Fruit fly (Drosophila melanogaster) whole organism, prepupa: ENCODE results near the gene rn.
A peak's percentile ranks its signal among the peaks of the same experiment; 100 is the strongest.

ENCODE experiments used
- CG10631 ChIP-seq: fragments of 200-800 bp; sonication (Bioruptor generic); optimal IDR thresholded peaks from 2 replicates; lab custom pipeline; 2016; ENCODE audit warnings: missing biosample characterization, missing genetic modification characterization
- CG32006 ChIP-seq: fragments of 200-800 bp; sonication (Bioruptor generic); optimal IDR thresholded peaks from 3 replicates; lab custom pipeline; 2017; ENCODE audit warnings: missing biosample characterization, mild to moderate bottlenecking, missing genetic modification characterization
- CG34406 ChIP-seq: fragments of 200-800 bp; sonication (Bioruptor generic); optimal IDR thresholded peaks from 3 replicates; lab custom pipeline; 2016; ENCODE audit warnings: missing biosample characterization, missing genetic modification characterization
- CG4318 ChIP-seq: fragments of 200-800 bp; sonication (Bioruptor generic); optimal IDR thresholded peaks from 3 replicates; lab custom pipeline; 2017; ENCODE audit warnings: missing biosample characterization, mild to moderate bottlenecking, missing genetic modification characterization
- CG6163 ChIP-seq: fragments of 200-800 bp; sonication (Bioruptor generic); IDR thresholded peaks from 3 replicates; pipeline ENCODE4 v1.3.6; 2022; ENCODE audit warnings: missing biosample characterization, missing genetic modification characterization
- CG8319 ChIP-seq: fragments of 200-800 bp; sonication (Bioruptor generic); optimal IDR thresholded peaks from 3 replicates; lab custom pipeline; 2016; ENCODE audit warnings: missing biosample characterization, missing genetic modification characterization
- CG8632 ChIP-seq: fragments of 200-800 bp; sonication (Bioruptor generic); optimal IDR thresholded peaks from 3 replicates; lab custom pipeline; 2016; ENCODE audit warnings: missing biosample characterization, missing genetic modification characterization
- OdsH ChIP-seq: fragments of 200-800 bp; sonication (Bioruptor generic); optimal IDR thresholded peaks from 3 replicates; lab custom pipeline; 2016; ENCODE audit warnings: missing biosample characterization, missing genetic modification characterization
- Sox102F ChIP-seq: fragments of 200-800 bp; sonication (Bioruptor generic); optimal IDR thresholded peaks from 2 replicates; lab custom pipeline; 2016; ENCODE audit warnings: missing biosample characterization, mild to moderate bottlenecking, missing genetic modification characterization
- dsx ChIP-seq: fragments of 200-800 bp; optimal IDR thresholded peaks from 3 replicates; lab custom pipeline; 2019; ENCODE audit warnings: missing biosample characterization, mild to moderate bottlenecking, missing genetic modification characterization, moderate library complexity; ENCODE audit not compliant: poor library complexity, severe bottlenecking
- fkh ChIP-seq: fragments of 200-800 bp; sonication (Bioruptor generic); optimal IDR thresholded peaks from 3 replicates; lab custom pipeline; 2017; ENCODE audit warnings: missing biosample characterization, mild to moderate bottlenecking, missing genetic modification characterization, moderate library complexity
- topi ChIP-seq: fragments of 200-800 bp; sonication (Bioruptor generic); optimal IDR thresholded peaks from 3 replicates; lab custom pipeline; 2016; ENCODE audit warnings: missing biosample characterization, missing genetic modification characterization

dm6 chr3R:7326200-7326599 is 16.8 kb upstream of the rn start:
- TF ChIP-seq CG8319 (GFP tag; lab: Kevin White, UChicago) (no peak), CG34406 (GFP tag; lab: Kevin White, UChicago) (peak; percentile 5), OdsH (peak; percentile 48), topi (GFP tag; lab: Kevin White, UChicago) (peak; percentile 45), CG32006 (peak; percentile 58), CG6163 (GFP tag; lab: Robert Waterston, UW) (no peak), CG10631 (GFP tag; lab: Kevin White, UChicago) (peak; percentile 39), dsx (no peak), fkh (GFP tag; lab: Kevin White, UChicago) (no peak), CG8632 (no peak), CG4318 (GFP tag; lab: Kevin White, UChicago) (peak; percentile 9), Sox102F (GFP tag; lab: Kevin White, UChicago) (no peak)
